Worm (Caenorhabditis elegans): Measurements from ENCODE around the gene rpl-11.2.

Gene rpl-11.2

ce11 chrX:2242568-2243185, at the start of gene rpl-11.2:
rpl-11.2 (minus strand) TSS chrX:2242618.
- no peak for TF ChIP-seq unc-62 (GFP tag; optimal IDR thresholded peaks at IDR 0.05)

ce11 chrX:2287977-2288387, 45.6 kb upstream of the rpl-11.2 start:
- no peak for TF ChIP-seq unc-62 (GFP tag; optimal IDR thresholded peaks at IDR 0.05)

DNA sequence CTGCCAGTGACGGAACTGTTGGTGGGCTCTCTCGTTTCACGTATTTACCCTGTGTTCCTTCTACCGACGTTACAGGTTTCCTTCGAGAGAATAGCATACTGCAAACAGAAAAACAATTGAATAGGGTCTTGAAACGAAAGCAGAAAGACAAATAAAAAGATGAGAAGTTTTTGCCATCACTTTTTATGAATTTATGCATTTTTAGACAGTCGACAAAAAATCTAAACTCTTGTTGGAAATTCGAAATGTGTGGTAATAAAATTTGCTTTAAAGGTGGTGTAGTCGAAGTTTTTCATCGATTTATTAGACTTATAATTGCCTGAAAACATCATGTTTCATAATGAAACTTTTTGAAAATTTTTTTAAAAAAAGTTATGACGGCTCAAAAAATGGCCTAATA, 44.7 kb upstream of the rpl-11.2 start, which contains the start of gene sav-1:
Gene sav-1, minus strand, starts transcription at position 101 of the 400 bp plus-strand sequence.
- TF ChIP-seq unc-62 (GFP tag; optimal IDR thresholded peaks at IDR 0.05), result no peak

ce11 chrX:2276000-2276399, 33.6 kb upstream of the rpl-11.2 start:
- TF ChIP-seq unc-62 (GFP tag; optimal IDR thresholded peaks at IDR 0.05), result no peak

DNA sequence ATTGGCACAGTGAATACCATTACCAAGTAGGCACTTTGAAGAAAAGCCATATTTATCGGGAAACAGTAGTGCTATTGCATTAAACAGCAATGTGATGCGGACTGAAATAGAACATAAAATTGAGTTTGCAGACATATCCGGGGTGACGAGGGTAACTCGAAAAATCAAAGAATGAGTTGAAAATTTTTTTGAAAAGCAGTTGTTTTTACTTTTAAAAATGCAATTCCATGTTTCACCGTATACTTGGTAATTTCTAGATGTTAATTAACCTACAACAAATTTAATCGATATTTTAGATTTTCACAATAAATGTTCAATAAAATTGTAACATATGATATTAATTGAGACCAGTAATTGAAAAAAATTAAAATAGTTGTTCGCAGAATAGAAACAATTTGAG, 31.8 kb upstream of the rpl-11.2 start, which contains the start of gene AH9.4:
Gene AH9.4, minus strand, starts transcription at position 101 of the 400 bp plus-strand sequence.
- no peak for TF ChIP-seq unc-62 (GFP tag; optimal IDR thresholded peaks at IDR 0.05)

DNA sequence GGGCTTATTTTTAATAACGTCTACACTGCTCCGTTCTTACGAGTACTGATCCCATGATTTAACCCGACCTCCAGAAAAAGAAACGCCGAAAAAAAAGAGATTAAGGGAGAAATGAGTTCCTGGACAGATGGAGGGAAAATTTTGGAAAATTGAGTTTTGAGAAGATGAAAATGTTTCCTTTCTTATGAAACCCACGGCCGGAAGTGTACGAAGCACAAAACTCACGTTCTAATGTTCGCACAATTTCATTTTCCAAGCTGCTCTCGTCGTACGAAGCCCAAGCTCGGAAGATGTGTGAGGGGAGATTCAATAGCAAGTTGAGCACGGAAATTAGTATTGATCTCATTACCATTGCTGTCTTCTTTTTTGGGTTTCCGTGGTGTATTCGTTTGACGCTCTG, 29.0 kb upstream of the rpl-11.2 start:
- no peak for TF ChIP-seq unc-62 (GFP tag; optimal IDR thresholded peaks at IDR 0.05)

ce11 chrX:2267956-2268355, 25.5 kb upstream of the rpl-11.2 start, which contains the start of gene AH9.6:
AH9.6 (minus strand) TSS chrX:2268138.
- no peak for TF ChIP-seq unc-62 (GFP tag; optimal IDR thresholded peaks at IDR 0.05)

- TF ChIP-seq unc-62 (GFP tag; optimal IDR thresholded peaks at IDR 0.05), result no peak
Observed at ce11 chrX:2266777-2267176, 24.4 kb upstream of the rpl-11.2 start.

DNA sequence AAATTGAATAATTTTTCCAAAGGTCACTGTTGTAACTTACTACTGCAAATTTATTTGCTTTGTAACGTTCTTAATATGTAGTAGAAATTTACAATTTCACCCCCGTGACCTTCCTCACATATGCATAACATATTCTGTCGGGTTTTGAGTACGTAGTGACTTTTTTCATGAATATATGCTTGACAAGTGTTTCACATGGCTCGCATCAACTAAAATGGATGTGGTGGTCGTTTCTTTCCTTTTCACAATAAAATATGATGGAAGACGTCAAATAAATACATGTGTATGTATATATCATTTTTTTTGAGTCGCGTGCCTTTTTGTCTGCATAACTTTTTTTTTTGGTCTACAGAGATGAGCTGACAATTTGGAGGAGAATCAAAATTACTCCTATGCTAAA, 23.9 kb upstream of the rpl-11.2 start:
- TF ChIP-seq unc-62 (GFP tag; optimal IDR thresholded peaks at IDR 0.05), result no peak

ce11 chrX:2265069-2265468, 22.7 kb upstream of the rpl-11.2 start:
- no peak for TF ChIP-seq unc-62 (GFP tag; optimal IDR thresholded peaks at IDR 0.05)

ce11 chrX:2262420-2262819, 20.0 kb upstream of the rpl-11.2 start:
- no peak for TF ChIP-seq unc-62 (GFP tag; optimal IDR thresholded peaks at IDR 0.05)

DNA sequence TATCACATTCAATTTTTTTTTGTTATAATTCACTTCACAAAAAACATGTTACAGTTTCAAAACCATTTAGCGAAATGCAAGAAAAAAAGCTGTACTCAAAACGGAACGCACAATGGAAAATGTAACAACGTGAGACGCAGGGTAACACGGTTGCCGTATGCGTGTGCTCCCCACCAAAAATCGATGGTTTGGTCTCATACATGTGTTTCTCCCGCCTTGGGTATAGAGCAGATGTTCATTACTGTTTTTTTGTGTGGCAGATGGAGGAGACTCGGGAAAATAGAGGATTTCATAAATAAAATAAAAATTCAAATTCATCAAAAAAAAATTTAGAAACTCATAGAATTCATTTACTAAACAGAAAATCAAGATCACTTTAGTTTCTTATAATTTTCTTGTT, 18.6 kb upstream of the rpl-11.2 start, which contains the start of gene AH9.3:
Gene AH9.3, minus strand, starts transcription at position 101 of the 400 bp plus-strand sequence.
- TF ChIP-seq unc-62 (GFP tag; optimal IDR thresholded peaks at IDR 0.05), result no peak

DNA sequence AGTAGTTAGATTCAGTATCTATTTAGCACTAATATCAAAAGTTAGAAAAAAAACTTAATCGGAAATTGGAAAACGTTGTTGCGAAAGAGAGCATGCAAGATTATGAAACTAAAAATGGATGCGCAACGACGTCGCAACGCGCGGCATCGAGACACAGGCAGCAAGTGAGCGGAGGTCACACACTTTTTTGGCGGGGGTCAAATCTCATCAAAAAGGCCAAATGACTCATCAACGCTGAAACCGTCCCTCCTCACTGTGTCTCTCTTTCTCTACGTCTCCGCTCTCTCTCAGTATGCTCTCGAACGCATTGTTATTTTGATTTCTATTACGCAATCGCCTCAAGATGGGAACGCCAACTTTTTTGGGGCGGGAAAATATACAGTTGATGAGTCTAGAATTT, 16.0 kb upstream of the rpl-11.2 start:
- no peak for TF ChIP-seq unc-62 (GFP tag; optimal IDR thresholded peaks at IDR 0.05)

ce11 chrX:2258001-2258400, 15.6 kb upstream of the rpl-11.2 start, which contains the start of gene crn-4:
crn-4 (minus strand) TSS chrX:2258101.
- TF ChIP-seq unc-62 (GFP tag; optimal IDR thresholded peaks at IDR 0.05), result no peak

- no peak for TF ChIP-seq unc-62 (GFP tag; optimal IDR thresholded peaks at IDR 0.05)
Observed at ce11 chrX:2246908-2247307, 4.5 kb upstream of the rpl-11.2 start, which contains the start of gene AH9.1. AH9.1 (minus strand) TSS chrX:2247008.

DNA sequence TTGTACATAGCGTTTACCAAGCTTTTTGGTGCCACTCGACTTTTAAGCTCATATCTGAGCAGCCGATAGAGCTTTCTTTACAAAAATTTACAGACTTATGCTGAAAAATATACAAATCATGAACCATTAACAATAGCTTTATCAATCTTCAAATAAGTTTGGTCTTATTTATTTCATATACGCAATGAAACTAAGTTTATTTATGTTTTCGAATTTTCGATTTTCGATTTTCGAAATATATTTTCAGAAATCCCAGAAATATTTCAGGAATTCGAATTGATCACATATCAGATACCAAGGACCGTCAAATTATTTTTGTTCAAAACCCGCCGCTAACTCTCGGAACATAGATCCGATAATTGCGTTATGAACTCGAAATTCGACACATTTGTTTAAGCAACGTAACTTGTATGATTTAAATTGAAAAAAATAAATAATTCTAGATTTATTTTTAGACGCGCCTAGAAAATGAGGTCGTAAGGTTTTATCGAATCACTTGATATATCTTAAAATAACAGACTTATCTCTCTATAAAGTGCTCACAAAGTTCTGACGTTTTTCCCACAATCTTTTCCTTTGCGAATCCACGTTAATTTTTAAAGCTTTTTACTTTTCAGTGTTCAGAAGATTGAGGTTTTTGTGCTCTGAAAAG, 1.1 kb downstream of the rpl-11.2 start:
- no peak for TF ChIP-seq unc-62 (GFP tag; optimal IDR thresholded peaks at IDR 0.05)

- TF ChIP-seq unc-62 (GFP tag; optimal IDR thresholded peaks at IDR 0.05), result no peak
Observed at ce11 chrX:2237438-2237961, 4.9 kb downstream of the rpl-11.2 start, which contains the start of gene vha-15. vha-15 (plus strand) TSS chrX:2237911.

Data from whole organism, dauer.